Worm (Caenorhabditis elegans) whole organism, young adult: ENCODE data around the gene nspg-1.

Source experiments
- F23B12.7 ChIP-seq: sonication (generic microtip); optimal IDR thresholded peaks from 2 replicates; lab custom pipeline; 2017; ENCODE audit warnings: missing genetic modification characterization, mild to moderate bottlenecking, missing compliant biosample characterization, antibody characterized with exemption, moderate library complexity; ENCODE audit not compliant: insufficient read depth
- akir-1 ChIP-seq: fragments of 200-800 bp; sonication (Bioruptor generic); optimal IDR thresholded peaks from 2 replicates; lab custom pipeline; 2018; ENCODE audit warnings: mild to moderate bottlenecking, missing genetic modification characterization, moderate library complexity, missing compliant biosample characterization
- athp-1 ChIP-seq: sonication (generic microtip); optimal IDR thresholded peaks from 2 replicates; lab custom pipeline; 2017; ENCODE audit warnings: mild to moderate bottlenecking, missing genetic modification characterization, missing compliant biosample characterization
- bed-1 ChIP-seq: fragments of 200-800 bp; sonication (Bioruptor generic); IDR thresholded peaks from 2 replicates; pipeline ENCODE4 v1.3.6; 2022; ENCODE audit warnings: missing genetic modification reagents, missing genetic modification characterization, missing compliant biosample characterization
- ceh-40 ChIP-seq: fragments of 200-800 bp; sonication (Bioruptor generic); IDR thresholded peaks from 2 replicates; pipeline ENCODE4 v1.3.6; 2022; ENCODE audit warnings: missing genetic modification characterization, missing compliant biosample characterization
- him-1 ChIP-seq: sonication (generic microtip); optimal IDR thresholded peaks from 2 replicates; lab custom pipeline; 2016; ENCODE audit warnings: missing genotype, missing genetic modification reagents, missing genetic modification characterization, missing compliant biosample characterization
- let-526 ChIP-seq: fragments of 200-800 bp; sonication (Bioruptor generic); IDR thresholded peaks from 2 replicates; pipeline ENCODE4 v1.3.6; 2022; ENCODE audit warnings: missing genetic modification reagents, missing genetic modification characterization, missing compliant biosample characterization
- mxl-1 ChIP-seq: sonication (generic microtip); optimal IDR thresholded peaks from 2 replicates; lab custom pipeline; 2016; ENCODE audit warnings: missing genetic modification characterization, missing compliant biosample characterization
- sea-2 ChIP-seq: fragments of 200-800 bp; sonication (Bioruptor generic); IDR thresholded peaks from 2 replicates; pipeline ENCODE4 v1.3.6; 2022; ENCODE audit warnings: missing genetic modification characterization, missing compliant biosample characterization
- unc-62 ChIP-seq: fragments of 150-350 bp; optimal IDR thresholded peaks from 2 replicates; lab custom pipeline; 2014; ENCODE audit warnings: missing biosample characterization, missing genetic modification reagents, missing genetic modification characterization
- ztf-28 ChIP-seq: fragments of 200-800 bp; sonication (Bioruptor generic); IDR thresholded peaks from 2 replicates; pipeline ENCODE4 v1.3.6; 2022; ENCODE audit warnings: missing genetic modification reagents, missing genetic modification characterization, missing compliant biosample characterization
- ztf-6 ChIP-seq: fragments of 200-800 bp; sonication (Bioruptor generic); IDR thresholded peaks from 2 replicates; pipeline ENCODE4 v1.3.6; 2022; ENCODE audit warnings: missing genetic modification reagents, missing genetic modification characterization, missing compliant biosample characterization

DNA sequence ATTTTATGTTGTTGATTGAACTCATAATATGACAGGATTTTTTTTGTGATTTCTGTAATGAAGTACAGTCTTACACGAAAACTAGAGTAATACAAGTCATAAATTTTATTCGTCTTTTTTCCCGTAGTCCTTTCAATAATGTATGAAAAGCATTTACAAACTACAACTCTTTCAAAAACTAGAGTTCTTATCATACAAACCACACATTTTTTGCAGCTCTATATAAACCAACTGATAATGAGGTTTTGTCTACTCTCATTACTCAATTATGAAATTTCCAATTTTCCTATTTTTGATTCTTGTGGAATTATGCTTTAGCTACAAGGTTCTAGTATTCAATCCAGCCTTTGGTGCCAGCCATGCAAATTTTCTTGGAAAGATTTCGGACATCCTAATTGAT is 43.1 kb downstream of the nspg-1 start, which contains the start of gene ugt-16:
- TF ChIP-seq athp-1 (tag; lab: Kevin White, UChicago) (no peak), mxl-1 (no peak), sea-2 (no peak), ceh-40 (GFP tag; lab: Robert Waterston, UW) (no peak), unc-62 (GFP tag; lab: Kevin White, UChicago) (no peak), akir-1 (GFP tag; lab: Kevin White, UChicago) (no peak), ztf-6 (GFP tag; lab: Robert Waterston, UW) (no peak), F23B12.7 (tag; lab: Kevin White, UChicago) (no peak), him-1 (no peak), bed-1 (GFP tag; lab: Robert Waterston, UW) (no peak), ztf-28 (GFP tag; lab: Robert Waterston, UW) (no peak), let-526 (GFP tag; lab: Robert Waterston, UW) (no peak)
